Fruit fly (Drosophila melanogaster) whole organism, larva: ENCODE results near the gene CG15814.

Experiments
- noc ChIP-seq: fragments of 200-800 bp; sonication (Bioruptor generic); optimal IDR thresholded peaks from 3 replicates; lab custom pipeline; 2019; ENCODE audit warnings: missing biosample characterization, mild to moderate bottlenecking, missing genetic modification characterization, moderate library complexity

Gene CG15814

dm6 chrX:17841923-17842322 is 8.2 kb downstream of the CG15814 start, which contains the start of gene Taf9:
Gene Taf9 (plus strand): TSS chrX:17842161.
- TF ChIP-seq noc (tag; lab: Kevin White, UChicago) = no peak

DNA sequence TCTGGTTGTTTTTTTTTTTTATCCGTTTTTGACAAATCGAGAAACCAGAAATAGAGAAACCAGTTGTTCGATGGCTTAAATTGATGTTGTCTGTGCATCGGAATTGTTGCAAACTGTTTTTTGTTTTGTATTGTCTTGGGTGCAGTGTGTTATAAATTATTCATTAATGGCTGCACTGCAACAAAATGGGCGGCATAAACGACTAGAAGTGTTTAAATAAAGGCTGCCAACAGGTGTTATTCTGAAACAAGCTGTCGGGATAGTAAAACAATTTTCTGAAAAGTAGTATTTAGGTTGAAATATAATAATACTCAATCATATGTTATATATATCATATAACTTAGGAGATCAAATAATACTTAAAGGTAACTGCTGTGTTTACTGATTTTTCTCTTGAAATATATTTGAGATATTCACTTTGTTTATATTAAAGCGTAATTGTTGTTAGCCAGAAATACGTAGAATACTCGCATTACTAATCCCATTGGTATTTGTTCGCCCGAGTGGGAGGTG is 13.7 kb downstream of the CG15814 start:
- no peak for TF ChIP-seq noc (tag; lab: Kevin White, UChicago)

DNA sequence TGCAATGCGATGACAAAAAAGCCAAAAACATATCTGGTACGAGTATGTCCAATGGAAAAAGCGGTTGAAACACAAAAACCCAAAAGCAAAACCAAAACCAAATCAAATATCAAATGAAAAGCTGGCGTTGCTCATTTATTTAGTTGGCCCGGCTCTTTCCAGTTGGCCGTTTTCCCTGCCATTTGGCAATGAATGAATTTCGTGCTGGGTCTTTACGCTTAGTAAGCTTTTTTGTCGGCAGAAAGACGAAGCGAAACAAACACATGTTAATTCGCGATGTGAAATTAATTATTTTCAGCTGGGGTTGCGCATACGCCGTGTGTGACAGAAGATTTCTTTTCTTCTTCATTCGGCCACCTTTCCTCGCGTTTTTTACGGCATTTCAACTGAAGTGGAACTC is 15.4 kb downstream of the CG15814 start:
- TF ChIP-seq noc (tag; lab: Kevin White, UChicago) = no peak

- no peak for TF ChIP-seq noc (tag; lab: Kevin White, UChicago)
Observed at dm6 chrX:17833986-17834385, 16.2 kb downstream of the CG15814 start.

dm6 chrX:17832163-17833014 is 17.8 kb downstream of the CG15814 start:
- no peak for TF ChIP-seq noc (tag; lab: Kevin White, UChicago)

DNA sequence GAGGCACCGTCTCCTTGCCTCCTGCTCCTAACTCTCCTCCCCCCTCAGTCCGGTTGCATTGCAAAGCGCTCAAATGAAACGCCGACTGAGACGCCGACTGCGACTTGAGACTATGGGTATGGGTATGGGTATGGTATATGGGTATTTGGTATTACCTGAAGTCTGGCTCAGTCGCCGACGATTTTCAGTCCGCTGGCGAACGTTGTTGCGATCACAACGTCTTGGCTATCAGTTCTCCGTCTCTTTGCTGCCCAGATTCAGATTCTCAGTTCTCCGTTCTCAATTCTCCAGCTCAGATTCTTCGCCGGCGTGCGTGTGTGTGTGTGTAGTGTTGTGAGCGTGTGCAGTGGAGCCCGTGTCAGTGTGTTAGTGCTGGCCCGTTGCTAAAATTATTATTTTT is 19.5 kb downstream of the CG15814 start, which contains the start of gene CG6398:
CG6398 (plus strand) TSS at position 185 of the 400 bp plus-strand sequence.
- no peak for TF ChIP-seq noc (tag; lab: Kevin White, UChicago)

DNA sequence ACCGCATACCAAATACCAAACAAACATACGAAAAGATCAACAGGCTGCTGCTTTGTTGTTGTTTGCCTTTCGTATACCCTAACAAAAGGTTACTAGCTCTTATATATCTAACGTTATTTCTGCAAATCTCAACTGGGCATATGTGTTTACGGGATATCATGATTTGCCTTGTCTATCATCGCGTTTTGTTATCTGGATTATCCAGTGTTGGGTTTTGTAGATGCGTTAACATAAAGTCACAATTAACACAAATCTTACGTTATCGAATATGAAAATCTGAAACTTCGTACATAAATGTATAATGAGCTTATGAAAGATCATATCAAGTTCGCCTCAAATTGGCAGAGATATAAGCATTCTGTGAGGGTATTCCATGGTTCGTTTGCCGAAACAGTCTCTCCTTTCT is 19.9 kb downstream of the CG15814 start:
- peak; percentile 31 for TF ChIP-seq noc (tag; lab: Kevin White, UChicago)

- TF ChIP-seq noc (tag; lab: Kevin White, UChicago) = no peak
Observed at dm6 chrX:17829083-17829997, 20.8 kb downstream of the CG15814 start.

- no peak for TF ChIP-seq noc (tag; lab: Kevin White, UChicago)
Observed at dm6 chrX:17828298-17829033, 21.7 kb downstream of the CG15814 start.

- no peak for TF ChIP-seq noc (tag; lab: Kevin White, UChicago)
Observed at dm6 chrX:17826807-17827703, 23.1 kb downstream of the CG15814 start, which contains the start of gene Socs16D. Gene Socs16D (minus strand): TSS chrX:17827564.

DNA sequence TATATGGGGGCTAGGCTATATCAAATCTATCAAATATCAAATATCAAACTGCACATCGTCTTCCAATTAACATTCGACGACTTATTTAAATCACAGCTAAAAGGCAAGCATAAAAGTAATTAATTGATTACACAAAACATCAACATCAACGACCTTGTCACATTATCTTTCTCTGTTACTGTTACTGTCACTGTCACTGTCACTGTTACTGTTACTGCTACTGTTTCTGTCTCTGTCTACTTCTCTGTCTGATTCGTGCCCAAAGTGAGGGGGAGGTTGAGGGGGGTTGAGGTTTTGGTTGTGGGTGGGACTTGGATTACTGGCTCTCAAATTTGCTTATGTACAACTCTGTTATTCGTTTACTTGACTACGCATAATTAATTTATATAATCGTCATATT is 28.7 kb downstream of the CG15814 start:
- TF ChIP-seq noc (tag; lab: Kevin White, UChicago) = no peak

DNA sequence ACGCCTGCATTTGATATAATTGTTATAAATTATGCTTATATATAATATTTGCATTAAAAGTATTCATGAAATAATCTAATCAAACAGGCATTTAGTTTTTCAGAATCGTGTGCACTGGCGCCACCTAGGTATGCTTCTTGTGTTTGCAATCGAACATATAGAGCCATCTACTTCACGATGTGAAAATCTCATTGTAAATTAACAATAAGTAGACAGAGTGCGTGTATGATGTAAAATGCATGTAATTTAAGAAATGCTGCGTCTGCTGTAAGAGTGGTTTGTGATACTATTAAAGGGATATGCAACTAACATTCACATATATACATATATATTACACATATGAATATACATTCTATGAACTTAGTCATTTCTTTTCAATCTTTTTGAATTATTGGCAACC is 29.9 kb downstream of the CG15814 start:
- TF ChIP-seq noc (tag; lab: Kevin White, UChicago) = no peak

DNA sequence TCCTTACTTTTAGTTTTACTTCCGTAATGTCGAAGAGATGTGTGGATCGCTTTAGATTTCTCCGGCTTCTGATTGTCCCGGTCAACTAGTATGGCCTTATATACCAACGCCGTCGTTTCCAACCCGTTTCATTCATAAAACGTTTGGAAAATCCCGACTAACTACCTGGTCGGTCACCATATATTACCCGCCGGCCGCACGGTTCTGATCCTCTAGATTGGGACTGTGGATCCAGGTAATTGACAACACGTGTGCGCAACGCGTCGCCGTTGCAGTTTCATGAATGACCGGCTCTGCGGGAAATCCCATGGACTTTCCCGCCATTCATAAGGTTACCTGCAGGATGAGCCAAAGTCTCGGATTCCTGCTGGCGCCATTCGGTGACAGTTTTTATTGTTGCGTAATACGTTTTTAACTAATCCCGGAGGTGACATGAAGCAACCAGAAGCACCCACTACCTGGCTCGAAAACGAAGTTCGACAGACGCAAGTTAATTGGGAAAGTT is 30.5 kb downstream of the CG15814 start, which contains the start of gene CG12986:
CG12986 (minus strand) TSS at position 51 of the 505 bp plus-strand sequence.
- no peak for TF ChIP-seq noc (tag; lab: Kevin White, UChicago)

- TF ChIP-seq noc (tag; lab: Kevin White, UChicago) = no peak
Observed at dm6 chrX:17816437-17816836, 33.7 kb downstream of the CG15814 start.
